Worm (Caenorhabditis elegans) whole organism, L1 larva: ENCODE results near the gene pfd-2.

Source experiments
- C04F5.9 ChIP-seq: sonication (generic microtip); optimal IDR thresholded peaks from 2 replicates; lab custom pipeline; 2016; ENCODE audit warnings: missing genetic modification characterization, missing compliant biosample characterization
- C16A3.4 ChIP-seq: fragments of 150-350 bp; optimal IDR thresholded peaks from 2 replicates; lab custom pipeline; 2014; ENCODE audit warnings: missing biosample characterization, missing genetic modification characterization
- C34B4.2 ChIP-seq: sonication (generic microtip); optimal IDR thresholded peaks from 2 replicates; lab custom pipeline; 2017; ENCODE audit warnings: mild to moderate bottlenecking, missing genetic modification characterization, missing compliant biosample characterization
- ama-1 ChIP-seq: fragments of 150-350 bp; optimal IDR thresholded peaks from 2 replicates; lab custom pipeline; 2014
- blmp-1 ChIP-seq: fragments of 150-350 bp; optimal IDR thresholded peaks from 2 replicates; lab custom pipeline; 2014; ENCODE audit warnings: missing biosample characterization, missing genetic modification characterization
- ceh-8 ChIP-seq: fragments of 200-800 bp; sonication (Bioruptor generic); optimal IDR thresholded peaks from 2 replicates; lab custom pipeline; 2018; ENCODE audit warnings: mild to moderate bottlenecking, missing genetic modification characterization, moderate library complexity, missing compliant biosample characterization
- ceh-82 ChIP-seq, 3 experiments: fragments of 150-350 bp in 1 of 3; sonication (generic microtip) in 2 of 3; optimal IDR thresholded peaks; 2 replicates each; lab custom pipeline; 2014 to 2017; ENCODE audit warnings: missing biosample characterization in 3 of 3, missing genetic modification characterization in 3 of 3
- dpl-1 ChIP-seq, 3 experiments: fragments of 150-350 bp in 2 of 3; sonication (generic microtip) in 1 of 3; optimal IDR thresholded peaks; 2 replicates each; lab custom pipeline; 2014 to 2017; ENCODE audit warnings: missing biosample characterization in 3 of 3, missing genetic modification characterization in 3 of 3, missing genetic modification reagents in 3 of 3
- efl-3 ChIP-seq: fragments of 200-800 bp; sonication (Bioruptor generic); optimal IDR thresholded peaks from 2 replicates; lab custom pipeline; 2018; ENCODE audit warnings: mild to moderate bottlenecking, missing genetic modification characterization, missing compliant biosample characterization
- egl-13 ChIP-seq: sonication (generic microtip); optimal IDR thresholded peaks from 2 replicates; lab custom pipeline; 2016; ENCODE audit warnings: missing genotype, missing genetic modification reagents, missing genetic modification characterization, missing compliant biosample characterization
- egl-27 ChIP-seq, 2 experiments: fragments of 150-350 bp in 1 of 2; sonication (generic microtip); optimal IDR thresholded peaks; 3 replicates each; lab custom pipeline; 2017 to 2018; ENCODE audit warnings: missing biosample characterization in 2 of 2, missing genetic modification characterization in 2 of 2, missing genetic modification reagents in 2 of 2
- fkh-10 ChIP-seq: sonication (generic microtip); optimal IDR thresholded peaks from 2 replicates; lab custom pipeline; 2017; ENCODE audit warnings: missing biosample characterization, missing genetic modification reagents, missing genetic modification characterization
- fkh-8 ChIP-seq: sonication (generic microtip); optimal IDR thresholded peaks from 2 replicates; lab custom pipeline; 2016; ENCODE audit warnings: mild to moderate bottlenecking, missing genetic modification characterization, missing compliant biosample characterization
- grh-1 ChIP-seq: fragments of 200-800 bp; sonication (Bioruptor generic); IDR thresholded peaks from 2 replicates; pipeline ENCODE4 v1.3.6; 2022; ENCODE audit warnings: missing genetic modification reagents, missing genetic modification characterization, missing compliant biosample characterization
- irx-1 ChIP-seq: sonication (generic microtip); optimal IDR thresholded peaks from 2 replicates; lab custom pipeline; 2016; ENCODE audit warnings: missing genetic modification characterization, missing compliant biosample characterization
- jun-1 ChIP-seq: fragments of 150-350 bp; optimal IDR thresholded peaks from 2 replicates; lab custom pipeline; 2014; ENCODE audit warnings: missing biosample characterization, missing genetic modification reagents, missing genetic modification characterization
- lin-13 ChIP-seq: fragments of 150-350 bp; optimal IDR thresholded peaks from 2 replicates; lab custom pipeline; 2014; ENCODE audit warnings: missing biosample characterization, missing genetic modification reagents, missing genetic modification characterization
- lin-14 ChIP-seq: fragments of 200-800 bp; sonication (Bioruptor generic); optimal IDR thresholded peaks from 2 replicates; lab custom pipeline; 2018; ENCODE audit warnings: mild to moderate bottlenecking, missing genetic modification characterization, moderate library complexity, missing compliant biosample characterization
- lin-15B ChIP-seq: fragments of 150-350 bp; sonication (generic microtip); optimal IDR thresholded peaks from 3 replicates; lab custom pipeline; 2014; ENCODE audit warnings: missing biosample characterization, missing genetic modification characterization
- lin-39 ChIP-seq: fragments of 150-350 bp; optimal IDR thresholded peaks from 2 replicates; lab custom pipeline; 2014; ENCODE audit warnings: missing biosample characterization, missing genetic modification reagents, missing genetic modification characterization
- lsy-2 ChIP-seq, 2 experiments: fragments of 150-350 bp; optimal IDR thresholded peaks; 2 replicates each; lab custom pipeline; 2014; ENCODE audit warnings: missing biosample characterization in 2 of 2, missing genetic modification characterization in 2 of 2
- mab-9 ChIP-seq: fragments of 200-800 bp; sonication (Bioruptor generic); IDR thresholded peaks from 2 replicates; pipeline ENCODE4 v1.3.6; 2022; ENCODE audit warnings: missing genetic modification reagents, missing genetic modification characterization, missing compliant biosample characterization
- mep-1 ChIP-seq: fragments of 150-350 bp; optimal IDR thresholded peaks from 2 replicates; lab custom pipeline; 2014; ENCODE audit warnings: missing biosample characterization, missing genetic modification characterization
- nhr-11 ChIP-seq: fragments of 150-350 bp; optimal IDR thresholded peaks from 2 replicates; lab custom pipeline; 2014; ENCODE audit warnings: missing biosample characterization, missing genetic modification characterization
- nhr-19 ChIP-seq: fragments of 200-800 bp; sonication (Bioruptor generic); conservative IDR thresholded peaks from 2 replicates; pipeline ENCODE4 v1.3.6; 2022; ENCODE audit warnings: missing genetic modification characterization, missing compliant biosample characterization
- nhr-20 ChIP-seq: sonication (generic microtip); optimal IDR thresholded peaks from 2 replicates; lab custom pipeline; 2016; ENCODE audit warnings: mild to moderate bottlenecking, missing genetic modification characterization, missing compliant biosample characterization
- nhr-28 ChIP-seq: fragments of 150-350 bp; optimal IDR thresholded peaks from 2 replicates; lab custom pipeline; 2014; ENCODE audit warnings: missing biosample characterization, missing genetic modification characterization
- nhr-76 ChIP-seq: sonication (generic microtip); optimal IDR thresholded peaks from 2 replicates; lab custom pipeline; 2017; ENCODE audit warnings: missing biosample characterization, missing genetic modification characterization
- nhr-84 ChIP-seq: sonication (generic microtip); optimal IDR thresholded peaks from 2 replicates; lab custom pipeline; 2017; ENCODE audit warnings: missing biosample characterization, missing genetic modification characterization
- nhr-85 ChIP-seq: sonication (generic microtip); peaks from one replicate; lab custom pipeline; 2016; ENCODE audit warnings: missing genetic modification characterization, inconsistent platforms, missing compliant biosample characterization
- nhr-90 ChIP-seq: sonication (generic microtip); optimal IDR thresholded peaks from 2 replicates; lab custom pipeline; 2016; ENCODE audit warnings: mild to moderate bottlenecking, missing genetic modification characterization, missing compliant biosample characterization; ENCODE audit not compliant: poor library complexity
- rnt-1 ChIP-seq: sonication (generic microtip); optimal IDR thresholded peaks from 2 replicates; lab custom pipeline; 2016; ENCODE audit warnings: mild to moderate bottlenecking, missing genetic modification characterization, moderate library complexity, missing compliant biosample characterization
- snpc-4 ChIP-seq: fragments of 150-350 bp; optimal IDR thresholded peaks from 2 replicates; lab custom pipeline; 2014; ENCODE audit warnings: missing biosample characterization, missing genetic modification characterization
- snu-23 ChIP-seq: sonication (generic microtip); optimal IDR thresholded peaks from 2 replicates; lab custom pipeline; 2016; ENCODE audit warnings: missing genetic modification characterization, missing compliant biosample characterization
- tbx-2 ChIP-seq: sonication (generic microtip); optimal IDR thresholded peaks from 2 replicates; lab custom pipeline; 2016; ENCODE audit warnings: missing genetic modification characterization, missing compliant biosample characterization
- unc-130 ChIP-seq: fragments of 150-350 bp; optimal IDR thresholded peaks from 2 replicates; lab custom pipeline; 2017; ENCODE audit warnings: missing biosample characterization, missing genetic modification characterization, inconsistent platforms
- unc-62 ChIP-seq: fragments of 150-350 bp; optimal IDR thresholded peaks from 2 replicates; lab custom pipeline; 2014; ENCODE audit warnings: missing biosample characterization, missing genetic modification reagents, missing genetic modification characterization
- vab-15 ChIP-seq: sonication (generic microtip); optimal IDR thresholded peaks from 2 replicates; lab custom pipeline; 2017; ENCODE audit warnings: missing genotype, mild to moderate bottlenecking, missing genetic modification characterization, missing compliant biosample characterization
- zag-1 ChIP-seq: fragments of 150-350 bp; optimal IDR thresholded peaks from 2 replicates; lab custom pipeline; 2014; ENCODE audit warnings: missing biosample characterization, missing genetic modification characterization
- zip-4 ChIP-seq: fragments of 200-800 bp; sonication (Bioruptor generic); optimal IDR thresholded peaks from 2 replicates; lab custom pipeline; 2018; ENCODE audit warnings: mild to moderate bottlenecking, missing genetic modification characterization, moderate library complexity, missing compliant biosample characterization
- ztf-11 ChIP-seq, 2 experiments: sonication (generic microtip); optimal IDR thresholded peaks; 2 replicates each; lab custom pipeline; 2016 to 2017; ENCODE audit warnings: missing genetic modification characterization in 2 of 2, missing biosample characterization in 1 of 2, missing compliant biosample characterization in 1 of 2
- ztf-4 ChIP-seq: fragments of 150-350 bp; optimal IDR thresholded peaks from 2 replicates; lab custom pipeline; 2014; ENCODE audit warnings: missing biosample characterization, missing genetic modification characterization

pfd-2 gene

DNA sequence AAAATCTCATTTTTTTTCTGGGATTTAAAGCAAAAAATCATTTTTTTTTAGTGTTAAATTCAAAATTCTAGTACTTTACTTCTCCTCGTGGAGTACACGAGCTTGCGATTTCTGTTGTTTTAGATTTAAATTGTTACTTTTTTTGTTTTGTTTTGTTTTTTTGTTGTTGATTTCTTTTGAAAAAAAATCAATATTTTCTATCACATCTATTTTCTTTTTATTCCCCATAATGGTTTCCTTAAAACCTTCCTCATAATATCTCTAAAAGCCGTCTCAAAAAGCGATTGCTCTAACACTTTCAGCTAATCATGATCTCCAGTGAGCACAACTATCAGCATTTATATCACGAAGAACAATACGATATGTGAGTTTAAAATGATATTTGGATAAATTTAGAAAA, 7.9 kb downstream of the pfd-2 start, which contains the start of gene madf-3:
Gene madf-3 (plus strand): TSS at position 301 of the 400 bp plus-strand sequence.
- TF ChIP-seq snpc-4 (tag; lab: Kevin White, UChicago) (no peak), ztf-4 (tag; lab: Kevin White, UChicago) (no peak), egl-27 (tag; optimal IDR thresholded peaks at IDR 0.05; lab: Kevin White, UChicago) (no peak), unc-62 (no peak), zag-1 (no peak), jun-1 (tag; lab: Kevin White, UChicago) (no peak), nhr-19 (no peak), irx-1 (tag; lab: Kevin White, UChicago) (no peak), fkh-8 (tag; lab: Kevin White, UChicago) (no peak), nhr-20 (tag; lab: Kevin White, UChicago) (no peak), rnt-1 (tag; lab: Kevin White, UChicago) (no peak), lin-15B (no peak), grh-1 (no peak), nhr-11 (tag; lab: Kevin White, UChicago) (no peak), egl-13 (no peak), vab-15 (tag; lab: Kevin White, UChicago) (no peak)

DNA sequence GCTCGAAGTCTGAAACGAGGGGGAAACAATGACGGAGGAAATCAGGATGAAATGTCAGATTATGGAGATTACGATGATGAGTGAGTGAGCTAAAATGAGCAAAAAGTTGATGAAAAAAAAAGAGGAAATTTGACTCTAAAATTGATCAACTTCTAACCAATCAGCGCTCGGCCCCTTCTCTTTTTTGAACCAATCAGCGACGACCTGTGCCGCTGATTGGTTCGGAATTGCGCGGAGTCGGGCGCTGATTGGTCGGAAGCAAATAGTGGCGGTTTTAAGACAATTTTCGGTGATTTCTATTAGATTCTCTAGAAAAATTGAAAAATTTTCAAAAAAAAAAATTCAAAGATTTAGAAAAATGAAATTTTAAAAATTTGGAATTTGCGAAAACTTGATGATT, 11.2 kb downstream of the pfd-2 start:
- no peak for TF ChIP-seq lsy-2 (tag; optimal IDR thresholded peaks at IDR 0.05; lab: Kevin White, UChicago)
- TF ChIP-seq lin-39 (tag; lab: Kevin White, UChicago): no peak
- TF ChIP-seq lin-13 (GFP tag; lab: Kevin White, UChicago): no peak
- TF ChIP-seq tbx-2 (tag; lab: Kevin White, UChicago): no peak
- TF ChIP-seq nhr-28 (tag; lab: Kevin White, UChicago): no peak
- TF ChIP-seq nhr-20 (tag; lab: Kevin White, UChicago): no peak
- no peak for TF ChIP-seq unc-62
- no peak for TF ChIP-seq nhr-85 (tag; lab: Kevin White, UChicago)
- no peak for TF ChIP-seq unc-130 (tag; lab: Kevin White, UChicago)
- TF ChIP-seq C04F5.9 (tag; lab: Kevin White, UChicago): no peak
- no peak for TF ChIP-seq ama-1
- no peak for TF ChIP-seq C34B4.2 (tag; lab: Kevin White, UChicago)
- TF ChIP-seq zip-4: no peak
- TF ChIP-seq mep-1 (tag; lab: Kevin White, UChicago): no peak

DNA sequence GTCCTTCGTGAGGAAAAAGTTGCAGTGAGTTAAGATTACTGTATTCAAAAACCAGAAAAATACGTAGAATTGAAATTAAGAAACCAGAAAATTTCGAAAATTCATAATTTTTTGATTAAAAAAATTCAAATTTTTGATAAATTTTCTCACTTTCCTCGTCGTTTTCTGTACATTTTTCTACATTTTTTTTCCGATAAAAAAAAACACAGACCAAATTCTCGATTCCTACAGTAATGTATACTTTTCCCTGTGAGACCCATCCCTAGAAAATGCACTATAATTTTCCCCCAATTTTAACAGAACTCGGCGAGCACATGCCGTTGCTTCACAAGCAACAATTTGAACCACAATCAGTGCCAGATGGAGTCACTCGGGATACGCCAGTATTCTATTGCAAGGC, 13.4 kb downstream of the pfd-2 start, which contains the start of gene athp-2:
Gene athp-2 (plus strand): TSS at position 301 of the 400 bp plus-strand sequence.
- TF ChIP-seq C04F5.9 (tag; lab: Kevin White, UChicago) (no peak), rnt-1 (tag; lab: Kevin White, UChicago) (no peak)

DNA sequence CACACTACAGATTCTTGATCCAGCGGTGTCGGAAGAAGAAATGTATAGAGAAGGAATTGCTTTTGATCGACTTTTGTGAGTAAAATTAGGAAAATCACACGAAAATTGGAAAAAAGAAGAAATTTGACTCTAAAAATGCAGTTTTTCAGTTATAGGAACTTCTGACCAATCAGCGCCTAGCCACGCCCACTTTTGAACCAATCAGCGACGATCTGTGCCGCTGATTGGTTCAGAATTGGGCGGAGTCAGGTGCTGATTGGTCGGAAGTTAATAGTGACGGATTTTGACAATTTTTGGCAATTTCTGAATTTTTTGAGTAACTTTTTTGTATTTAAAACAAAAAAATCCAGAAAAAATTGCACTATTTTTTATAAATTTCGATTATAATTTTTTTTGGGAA, 15.0 kb downstream of the pfd-2 start:
- TF ChIP-seq ztf-11 (tag; optimal IDR thresholded peaks at IDR 0.05; lab: Kevin White, UChicago): no peak
- no peak for TF ChIP-seq efl-3
- TF ChIP-seq nhr-84 (tag; lab: Kevin White, UChicago): no peak
- TF ChIP-seq egl-13: no peak
- no peak for TF ChIP-seq blmp-1 (tag; lab: Kevin White, UChicago)
- TF ChIP-seq ceh-82 (tag; optimal IDR thresholded peaks at IDR 0.05; lab: Kevin White, UChicago): no peak
- TF ChIP-seq C16A3.4 (tag; lab: Kevin White, UChicago): no peak
- no peak for TF ChIP-seq zag-1
- TF ChIP-seq dpl-1 (GFP tag; optimal IDR thresholded peaks at IDR 0.05; lab: Kevin White, UChicago): no peak
- TF ChIP-seq snu-23: no peak
- TF ChIP-seq ceh-8 (GFP tag; lab: Kevin White, UChicago): no peak
- TF ChIP-seq jun-1 (tag; lab: Kevin White, UChicago): no peak
- no peak for TF ChIP-seq nhr-90 (tag; lab: Kevin White, UChicago)
- TF ChIP-seq fkh-10 (GFP tag; lab: Kevin White, UChicago): no peak
- TF ChIP-seq nhr-76 (tag; lab: Kevin White, UChicago): no peak
- TF ChIP-seq lin-13 (GFP tag; lab: Kevin White, UChicago): no peak
- no peak for TF ChIP-seq lin-14
- TF ChIP-seq mab-9 (GFP tag; lab: Robert Waterston, UW): no peak
